Worm (Caenorhabditis elegans): ENCODE measurements around the gene atg-16.1.

- TF ChIP-seq him-1 (tag; optimal IDR thresholded peaks at IDR 0.05) (no peak), W03F9.2 (tag; optimal IDR thresholded peaks at IDR 0.05) (peak; percentile 35)
Measured at ce11 chrX:4462390-4462789, at the start of gene atg-16.1.

Data from whole organism, L4/young adult.